Fruit fly (Drosophila melanogaster): ENCODE data around the gene CG42526.

dm6 chr3L:9402157-9402890 is 32.9 kb downstream of the CG42526 start, which contains the start of gene eIF4E1:
- no peak for TF ChIP-seq CG10631 (GFP tag; optimal IDR thresholded peaks at IDR 0.05)
- TF ChIP-seq Ets21C (GFP tag; optimal IDR thresholded peaks at IDR 0.05) = no peak
- no peak for TF ChIP-seq CG8632 (GFP tag; optimal IDR thresholded peaks at IDR 0.05)
- TF ChIP-seq Sox102F (GFP tag; optimal IDR thresholded peaks at IDR 0.05) = no peak
- TF ChIP-seq Hr39 (GFP tag; optimal IDR thresholded peaks at IDR 0.05) = no peak
- no peak for TF ChIP-seq Lpt (GFP tag; optimal IDR thresholded peaks at IDR 0.05)
- no peak for TF ChIP-seq salr (GFP tag; optimal IDR thresholded peaks at IDR 0.05)
- no peak for TF ChIP-seq fd85E (GFP tag; optimal IDR thresholded peaks at IDR 0.05)
- TF ChIP-seq CG32006 (GFP tag; optimal IDR thresholded peaks at IDR 0.05) = no peak

All from whole organism, prepupa.